Worm (Caenorhabditis elegans): ENCODE measurements around the gene vep-2.

The vep-2 gene

DNA sequence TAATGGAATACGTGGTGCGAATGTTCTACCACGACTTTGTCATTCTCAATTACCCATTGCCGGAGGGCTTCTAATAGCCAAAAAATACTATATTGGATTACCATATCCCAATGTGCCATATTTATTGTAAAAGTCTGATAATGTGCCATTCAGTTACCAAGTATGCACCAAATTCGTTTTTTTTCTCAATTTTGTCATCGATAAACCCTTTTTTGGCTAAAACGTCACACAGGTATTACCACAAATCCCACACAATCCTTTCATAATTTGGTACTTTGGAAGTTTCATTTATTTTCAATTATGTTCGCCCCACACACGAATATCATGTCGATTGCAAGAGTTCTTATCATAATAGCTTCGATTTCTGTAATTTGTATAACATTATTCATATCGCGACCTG is at the start of gene vep-2:
vep-2 (plus strand) TSS at position 301 of the 400 bp plus-strand sequence.
- TF ChIP-seq lin-13 (GFP tag; optimal IDR thresholded peaks at IDR 0.05): no peak
- no peak for TF ChIP-seq Y116A8C.19 (tag; optimal IDR thresholded peaks at IDR 0.05; ENCODE audit: borderline replicate concordance)
- TF ChIP-seq F16B12.6 (tag; optimal IDR thresholded peaks at IDR 0.05): no peak
- no peak for TF ChIP-seq tlp-1 (tag; optimal IDR thresholded peaks at IDR 0.05)

- peak; percentile 75 for TF ChIP-seq fkh-8 (tag; optimal IDR thresholded peaks at IDR 0.05)
- TF ChIP-seq isw-1 (GFP tag; IDR thresholded peaks at IDR 0.05): no peak
- peak; percentile 53 for TF ChIP-seq nhr-71 (tag; optimal IDR thresholded peaks at IDR 0.05)
- peak; percentile 7 for TF ChIP-seq nhr-20 (tag; optimal IDR thresholded peaks at IDR 0.05)
- TF ChIP-seq fkh-10 (GFP tag; optimal IDR thresholded peaks at IDR 0.05): peak; percentile 5
- no peak for TF ChIP-seq pax-3 (tag; optimal IDR thresholded peaks at IDR 0.05)
- TF ChIP-seq nhr-19 (GFP tag; conservative IDR thresholded peaks at IDR 0.05): no peak
- peak; percentile 32 for TF ChIP-seq nhr-47 (tag; optimal IDR thresholded peaks at IDR 0.05)
- peak; percentile 11 for TF ChIP-seq lin-14 (GFP tag; optimal IDR thresholded peaks at IDR 0.05)
These were observed 46.3 kb upstream of the vep-2 start for ce11 chrX:3581813-3582212.

DNA sequence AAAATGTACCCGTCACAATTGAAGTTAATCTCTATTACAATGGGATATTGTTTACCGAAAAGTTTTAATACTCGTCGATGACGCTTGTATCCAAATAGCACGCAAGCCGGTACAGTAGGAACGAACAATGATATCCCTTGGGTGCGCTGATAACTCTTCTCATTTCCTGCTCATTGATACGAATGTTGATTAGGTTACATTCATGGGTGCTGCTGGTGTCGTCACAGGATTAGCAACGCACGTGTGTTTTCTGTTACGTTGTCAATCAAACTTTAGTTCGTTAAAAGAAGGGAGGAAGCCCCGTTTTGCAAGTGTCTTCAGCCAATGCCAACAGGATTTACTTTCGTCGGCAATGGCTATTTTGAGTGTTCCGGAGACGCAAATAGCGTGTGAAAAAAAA is 44.7 kb upstream of the vep-2 start:
- TF ChIP-seq zip-4 (GFP tag; optimal IDR thresholded peaks at IDR 0.05): no peak
- TF ChIP-seq nhr-85 (tag): no peak
- peak; percentile 25 for TF ChIP-seq nhr-47 (tag; optimal IDR thresholded peaks at IDR 0.05)
- peak; percentile 81 for TF ChIP-seq fkh-8 (tag; optimal IDR thresholded peaks at IDR 0.05)
- TF ChIP-seq sox-4 (tag; optimal IDR thresholded peaks at IDR 0.05): peak; percentile 44
- TF ChIP-seq dsc-1 (tag; optimal IDR thresholded peaks at IDR 0.05): peak; percentile 93
- no peak for TF ChIP-seq mab-9 (GFP tag; IDR thresholded peaks at IDR 0.05)
- no peak for TF ChIP-seq nhr-11 (tag; optimal IDR thresholded peaks at IDR 0.05)
- no peak for TF ChIP-seq blmp-1 (tag; optimal IDR thresholded peaks at IDR 0.05)
- no peak for TF ChIP-seq Y116A8C.19 (tag; optimal IDR thresholded peaks at IDR 0.05; ENCODE audit: borderline replicate concordance)
- TF ChIP-seq nhr-77 (tag; optimal IDR thresholded peaks at IDR 0.05): no peak
- no peak for TF ChIP-seq tbx-2 (tag; optimal IDR thresholded peaks at IDR 0.05)
- TF ChIP-seq egl-13 (tag; optimal IDR thresholded peaks at IDR 0.05): peak; percentile 3
- TF ChIP-seq nhr-71 (tag; optimal IDR thresholded peaks at IDR 0.05): peak; percentile 28
- TF ChIP-seq ztf-4 (tag; optimal IDR thresholded peaks at IDR 0.05): no peak
- TF ChIP-seq ceh-90 (tag; optimal IDR thresholded peaks at IDR 0.05): no peak
- no peak for TF ChIP-seq skn-1 (tag; optimal IDR thresholded peaks at IDR 0.05)
- no peak for TF ChIP-seq elt-3 (tag; optimal IDR thresholded peaks at IDR 0.05)
- no peak for TF ChIP-seq grh-1 (GFP tag; IDR thresholded peaks at IDR 0.05)
- no peak for TF ChIP-seq fkh-4 (tag; optimal IDR thresholded peaks at IDR 0.05; ENCODE audit: borderline replicate concordance)
- TF ChIP-seq pax-3 (tag; optimal IDR thresholded peaks at IDR 0.05): peak; percentile 7
- TF ChIP-seq ceh-82 (tag; optimal IDR thresholded peaks at IDR 0.05): no peak

- TF ChIP-seq nhr-71 (tag; optimal IDR thresholded peaks at IDR 0.05): peak; percentile 7
- no peak for TF ChIP-seq elt-2 (tag; optimal IDR thresholded peaks at IDR 0.05)
- TF ChIP-seq lin-14 (GFP tag; optimal IDR thresholded peaks at IDR 0.05): peak; percentile 36
- TF ChIP-seq lin-13 (GFP tag; optimal IDR thresholded peaks at IDR 0.05): no peak
- TF ChIP-seq ces-1 (GFP tag; optimal IDR thresholded peaks at IDR 0.05): peak; percentile 48
These were observed 43.6 kb upstream of the vep-2 start for ce11 chrX:3584481-3584880.

ce11 chrX:3585625-3586024 is 42.5 kb upstream of the vep-2 start, which contains the start of gene T27A10.2:
TSS of gene T27A10.2 (plus strand) at chrX:3585957.
- TF ChIP-seq lin-15B (tag; optimal IDR thresholded peaks at IDR 0.05) (no peak), egl-27 (tag; optimal IDR thresholded peaks at IDR 0.05) (no peak), efl-1 (optimal IDR thresholded peaks at IDR 0.05) (no peak), efl-1 (GFP tag; optimal IDR thresholded peaks at IDR 0.05 in 1 of 2) (peak in 1 of 2 experiments; percentile 52), nhr-12 (tag; optimal IDR thresholded peaks at IDR 0.05) (no peak), mef-2 (tag; optimal IDR thresholded peaks at IDR 0.05) (no peak), fkh-4 (tag; optimal IDR thresholded peaks at IDR 0.05; ENCODE audit: borderline replicate concordance) (no peak), aha-1 (tag; optimal IDR thresholded peaks at IDR 0.05) (no peak), lin-14 (GFP tag; optimal IDR thresholded peaks at IDR 0.05) (peak; percentile 24), unc-86 (tag; optimal IDR thresholded peaks at IDR 0.05) (no peak), zag-1 (tag; optimal IDR thresholded peaks at IDR 0.05) (no peak)

Data from whole organism, L1 larva.